Worm (Caenorhabditis elegans) whole organism, late embryonic: ENCODE results near the gene tag-234.

ENCODE experiments used
- F13H6.1 ChIP-seq: sonication (generic microtip); optimal IDR thresholded peaks from 2 replicates; lab custom pipeline; 2016; ENCODE audit warnings: missing genetic modification characterization, missing compliant biosample characterization
- T23F11.4 ChIP-seq: fragments of 200-800 bp; sonication (Bioruptor generic); optimal IDR thresholded peaks from 2 replicates; lab custom pipeline; 2018; ENCODE audit warnings: mild to moderate bottlenecking, missing genetic modification characterization, missing compliant biosample characterization
- ama-1 ChIP-seq: fragments of 150-350 bp; optimal IDR thresholded peaks from 2 replicates; lab custom pipeline; 2014
- ceh-34 ChIP-seq: sonication (generic microtip); optimal IDR thresholded peaks from 2 replicates; lab custom pipeline; 2016; ENCODE audit warnings: mild to moderate bottlenecking, missing genetic modification characterization, missing compliant biosample characterization
- ceh-45 ChIP-seq: fragments of 200-800 bp; sonication (Bioruptor generic); IDR thresholded peaks from 2 replicates; pipeline ENCODE4 v1.3.6; 2022; ENCODE audit warnings: missing genetic modification reagents, missing genetic modification characterization, missing compliant biosample characterization
- ceh-6 ChIP-seq: fragments of 200-800 bp; sonication (Bioruptor generic); optimal IDR thresholded peaks from 2 replicates; lab custom pipeline; 2018; ENCODE audit warnings: mild to moderate bottlenecking, missing genetic modification characterization, missing compliant biosample characterization
- elt-2 ChIP-seq: sonication (generic microtip); optimal IDR thresholded peaks from 2 replicates; lab custom pipeline; 2016; ENCODE audit warnings: missing genetic modification reagents, missing genetic modification characterization, missing compliant biosample characterization
- hlh-30 ChIP-seq: sonication (generic microtip); optimal IDR thresholded peaks from 2 replicates; lab custom pipeline; 2017; ENCODE audit warnings: antibody characterized with exemption, missing genetic modification characterization, missing compliant biosample characterization; ENCODE audit not compliant: insufficient read depth
- nhr-11 ChIP-seq: fragments of 150-350 bp; optimal IDR thresholded peaks from 2 replicates; lab custom pipeline; 2014; ENCODE audit warnings: missing biosample characterization, missing genetic modification characterization
- pha-4 ChIP-seq: fragments of 150-350 bp; optimal IDR thresholded peaks from 2 replicates; lab custom pipeline; 2018; ENCODE audit warnings: missing biosample characterization, missing genetic modification reagents, missing genetic modification characterization
- pros-1 ChIP-seq: fragments of 150-350 bp; optimal IDR thresholded peaks from 2 replicates; lab custom pipeline; 2014; ENCODE audit warnings: missing biosample characterization, missing genetic modification reagents, missing genetic modification characterization
- ttx-3 ChIP-seq: sonication (generic microtip); optimal IDR thresholded peaks from 2 replicates; lab custom pipeline; 2016; ENCODE audit warnings: missing genetic modification reagents, missing genetic modification characterization, missing compliant biosample characterization
- unc-3 ChIP-seq, 2 experiments: fragments of 200-800 bp in 1 of 2; sonication (Bioruptor generic) in 1 of 2; sonication (generic microtip) in 1 of 2; conservative IDR thresholded peaks in 1 of 2; optimal IDR thresholded peaks in 1 of 2; 2 replicates each; pipeline versions ENCODE4 v1.3.6 to Lab custom; 2016 to 2022; ENCODE audit warnings: missing compliant biosample characterization in 2 of 2, missing genetic modification characterization in 2 of 2, missing genetic modification reagents in 1 of 2
- zip-5 ChIP-seq: sonication (generic microtip); optimal IDR thresholded peaks from 2 replicates; lab custom pipeline; 2016; ENCODE audit warnings: missing genetic modification characterization, missing compliant biosample characterization

- no peak for TF ChIP-seq ceh-6 (GFP tag; lab: Kevin White, UChicago)
- no peak for TF ChIP-seq elt-2 (tag; lab: Kevin White, UChicago)
- no peak for TF ChIP-seq nhr-11 (tag; lab: Kevin White, UChicago)
- TF ChIP-seq ama-1: no peak
- no peak for TF ChIP-seq F13H6.1
- no peak for TF ChIP-seq unc-3 (GFP tag; conservative IDR thresholded peaks at IDR 0.05; lab: Robert Waterston, UW)
- no peak for TF ChIP-seq unc-3 (tag; optimal IDR thresholded peaks at IDR 0.05; lab: Kevin White, UChicago)
- no peak for TF ChIP-seq pha-4 (tag; lab: Kevin White, UChicago)
- TF ChIP-seq T23F11.4 (GFP tag; lab: Kevin White, UChicago): no peak
- no peak for TF ChIP-seq ttx-3 (tag; lab: Kevin White, UChicago)
- TF ChIP-seq zip-5 (tag; lab: Kevin White, UChicago): no peak
- TF ChIP-seq ceh-45 (GFP tag; lab: Robert Waterston, UW): no peak
- TF ChIP-seq pros-1: no peak
- no peak for TF ChIP-seq ceh-34 (tag; lab: Kevin White, UChicago)
- TF ChIP-seq hlh-30 (tag; lab: Kevin White, UChicago): no peak
Measured at ce11 chrII:5865405-5866308, 1.7 kb downstream of the tag-234 start, which contains the start of gene F55C12.19.
